Worm (Caenorhabditis elegans) whole organism, L4 larva: Measurements from ENCODE around the gene fubl-2.

ENCODE experiments used
- ceh-32 ChIP-seq: sonication (generic microtip); optimal IDR thresholded peaks from 2 replicates; lab custom pipeline; 2016; ENCODE audit warnings: mild to moderate bottlenecking, missing genetic modification characterization, missing compliant biosample characterization; ENCODE audit not compliant: poor library complexity
- ceh-62 ChIP-seq: sonication (generic microtip); optimal IDR thresholded peaks from 2 replicates; lab custom pipeline; 2017; ENCODE audit warnings: missing biosample characterization, missing genetic modification characterization
- daf-8 ChIP-seq: fragments of 200-800 bp; sonication (Bioruptor generic); IDR thresholded peaks from 2 replicates; pipeline ENCODE4 v1.3.6; 2022; ENCODE audit warnings: missing genetic modification characterization, missing compliant biosample characterization
- lin-15B ChIP-seq: fragments of 150-350 bp; sonication (generic microtip); optimal IDR thresholded peaks from 3 replicates; lab custom pipeline; 2014; ENCODE audit warnings: missing biosample characterization, missing genetic modification characterization
- nhr-11 ChIP-seq: fragments of 150-350 bp; optimal IDR thresholded peaks from 2 replicates; lab custom pipeline; 2014; ENCODE audit warnings: missing biosample characterization, missing genetic modification characterization

- TF ChIP-seq nhr-11 (tag; lab: Kevin White, UChicago) (no peak), ceh-62 (tag; lab: Kevin White, UChicago) (no peak), ceh-32 (tag; lab: Kevin White, UChicago) (no peak), lin-15B (tag; lab: Kevin White, UChicago) (no peak), daf-8 (GFP tag; lab: Robert Waterston, UW) (no peak)
These were observed 12.5 kb upstream of the fubl-2 start, which contains the start of gene ZK418.11 for ce11 chrIII:7100001-7100400.
